Worm (Caenorhabditis elegans) whole organism, young adult: Measurements from ENCODE around the gene mlt-3.

Source experiments
- C17E4.6 ChIP-seq: fragments of 200-800 bp; sonication (Bioruptor generic); IDR thresholded peaks from 2 replicates; pipeline ENCODE4 v1.3.6; 2022; ENCODE audit warnings: missing genetic modification reagents, missing genetic modification characterization, missing compliant biosample characterization
- D2030.7 ChIP-seq: fragments of 200-800 bp; sonication (Bioruptor generic); IDR thresholded peaks from 2 replicates; pipeline ENCODE4 v1.3.6; 2022; ENCODE audit warnings: missing genetic modification reagents, missing genetic modification characterization, missing compliant biosample characterization
- F10E7.11 ChIP-seq: sonication (generic microtip); optimal IDR thresholded peaks from 2 replicates; lab custom pipeline; 2017; ENCODE audit warnings: mild to moderate bottlenecking, missing genetic modification characterization, moderate library complexity, missing compliant biosample characterization
- F22D6.2 ChIP-seq: sonication (generic microtip); optimal IDR thresholded peaks from 2 replicates; lab custom pipeline; 2016; ENCODE audit warnings: mild to moderate bottlenecking, missing genetic modification characterization, missing compliant biosample characterization
- F49E8.2 ChIP-seq: sonication (generic microtip); optimal IDR thresholded peaks from 3 replicates; lab custom pipeline; 2017; ENCODE audit warnings: missing genetic modification characterization, mild to moderate bottlenecking, missing compliant biosample characterization, antibody characterized with exemption, moderate library complexity; ENCODE audit not compliant: insufficient read depth
- F55B11.4 ChIP-seq: sonication (generic microtip); optimal IDR thresholded peaks from 2 replicates; lab custom pipeline; 2016; ENCODE audit warnings: missing compliant biosample characterization, missing genetic modification characterization, borderline replicate concordance; ENCODE audit not compliant: insufficient read depth
- K11D2.4 ChIP-seq: fragments of 200-800 bp; sonication (Bioruptor generic); IDR thresholded peaks from 2 replicates; pipeline ENCODE4 v1.3.6; 2022; ENCODE audit warnings: missing genetic modification reagents, missing genetic modification characterization, missing compliant biosample characterization
- Y67H2A.10 ChIP-seq: fragments of 200-800 bp; sonication (Bioruptor generic); conservative IDR thresholded peaks from 2 replicates; pipeline ENCODE4 v1.3.6; 2022; ENCODE audit warnings: missing genetic modification reagents, missing genetic modification characterization, missing compliant biosample characterization
- ama-1 ChIP-seq, 3 experiments: fragments of 150-350 bp in 1 of 3; sonication (generic microtip) in 2 of 3; optimal IDR thresholded peaks; 2 replicates each; lab custom pipeline; 2014 to 2018; ENCODE audit warnings: missing biosample characterization in 2 of 3, missing genetic modification characterization in 2 of 3, missing genetic modification reagents in 2 of 3
- athp-1 ChIP-seq: sonication (generic microtip); optimal IDR thresholded peaks from 2 replicates; lab custom pipeline; 2017; ENCODE audit warnings: mild to moderate bottlenecking, missing genetic modification characterization, missing compliant biosample characterization
- attf-3 ChIP-seq: fragments of 200-800 bp; sonication (Bioruptor generic); conservative IDR thresholded peaks from 2 replicates; pipeline ENCODE4 v1.3.6; 2022; ENCODE audit warnings: missing genetic modification reagents, missing genetic modification characterization, missing compliant biosample characterization
- ceh-91 ChIP-seq: fragments of 200-800 bp; sonication (Bioruptor generic); IDR thresholded peaks from 2 replicates; pipeline ENCODE4 v1.3.6; 2022; ENCODE audit warnings: missing genetic modification reagents, missing genetic modification characterization, missing compliant biosample characterization
- chd-7 ChIP-seq: sonication (generic microtip); optimal IDR thresholded peaks from 2 replicates; lab custom pipeline; 2016; ENCODE audit warnings: mild to moderate bottlenecking, missing genetic modification characterization, moderate library complexity, missing compliant biosample characterization
- dpff-1 ChIP-seq: sonication (generic microtip); optimal IDR thresholded peaks from 2 replicates; lab custom pipeline; 2017; ENCODE audit warnings: mild to moderate bottlenecking, missing genetic modification characterization, missing compliant biosample characterization
- egl-44 ChIP-seq: fragments of 200-800 bp; sonication (Bioruptor generic); IDR thresholded peaks from 2 replicates; pipeline ENCODE4 v1.3.6; 2022; ENCODE audit warnings: missing genetic modification reagents, missing genetic modification characterization, missing compliant biosample characterization
- egrh-3 ChIP-seq: fragments of 200-800 bp; sonication (Bioruptor generic); IDR thresholded peaks from 2 replicates; pipeline ENCODE4 v1.3.6; 2022; ENCODE audit warnings: missing genetic modification reagents, missing genetic modification characterization, missing compliant biosample characterization
- hmg-20 ChIP-seq: fragments of 200-800 bp; sonication (Bioruptor generic); IDR thresholded peaks from 2 replicates; pipeline ENCODE4 v1.3.6; 2022; ENCODE audit warnings: missing genetic modification reagents, missing genetic modification characterization, missing compliant biosample characterization
- lin-40 ChIP-seq: sonication (generic microtip); optimal IDR thresholded peaks from 2 replicates; lab custom pipeline; 2016; ENCODE audit warnings: missing genetic modification characterization, mild to moderate bottlenecking, missing compliant biosample characterization, missing genotype, missing genetic modification reagents
- lin-54 ChIP-seq: fragments of 200-800 bp; sonication (Bioruptor generic); optimal IDR thresholded peaks from 2 replicates; lab custom pipeline; 2018; ENCODE audit warnings: mild to moderate bottlenecking, missing genetic modification characterization, missing compliant biosample characterization
- lsy-27 ChIP-seq: sonication (generic microtip); optimal IDR thresholded peaks from 2 replicates; lab custom pipeline; 2017; ENCODE audit warnings: missing genetic modification characterization, mild to moderate bottlenecking, missing compliant biosample characterization, antibody characterized with exemption, missing genotype, borderline replicate concordance; ENCODE audit not compliant: insufficient read depth
- madf-6 ChIP-seq: fragments of 200-800 bp; sonication (Bioruptor generic); IDR thresholded peaks from 2 replicates; pipeline ENCODE4 v1.3.6; 2022; ENCODE audit warnings: missing genetic modification reagents, missing genetic modification characterization, missing compliant biosample characterization
- mel-28 ChIP-seq: sonication (generic microtip); optimal IDR thresholded peaks from 2 replicates; lab custom pipeline; 2016; ENCODE audit warnings: borderline replicate concordance, mild to moderate bottlenecking, missing genetic modification characterization, missing compliant biosample characterization
- mes-4 ChIP-seq: sonication (generic microtip); optimal IDR thresholded peaks from 2 replicates; lab custom pipeline; 2016; ENCODE audit warnings: missing genotype, missing genetic modification characterization, missing compliant biosample characterization
- mxl-1 ChIP-seq: sonication (generic microtip); optimal IDR thresholded peaks from 2 replicates; lab custom pipeline; 2016; ENCODE audit warnings: missing genetic modification characterization, missing compliant biosample characterization
- nfyb-1 ChIP-seq: fragments of 200-800 bp; sonication (Bioruptor generic); IDR thresholded peaks from 2 replicates; pipeline ENCODE4 v1.3.6; 2022; ENCODE audit warnings: missing genetic modification reagents, missing genetic modification characterization, missing compliant biosample characterization
- nhr-179 ChIP-seq: sonication (generic microtip); optimal IDR thresholded peaks from 2 replicates; lab custom pipeline; 2016; ENCODE audit warnings: mild to moderate bottlenecking, missing genetic modification characterization, missing compliant biosample characterization
- nhr-27 ChIP-seq: fragments of 200-800 bp; sonication (Bioruptor generic); optimal IDR thresholded peaks from 2 replicates; lab custom pipeline; 2018; ENCODE audit warnings: mild to moderate bottlenecking, missing genetic modification characterization, moderate library complexity, missing compliant biosample characterization
- nhr-80 ChIP-seq: sonication (generic microtip); optimal IDR thresholded peaks from 2 replicates; lab custom pipeline; 2016; ENCODE audit warnings: missing genetic modification characterization, missing compliant biosample characterization
- nhr-90 ChIP-seq: sonication (generic microtip); optimal IDR thresholded peaks from 2 replicates; lab custom pipeline; 2016; ENCODE audit warnings: missing genotype, mild to moderate bottlenecking, missing genetic modification characterization, missing compliant biosample characterization
- rec-8 ChIP-seq, 2 experiments: sonication (generic microtip); optimal IDR thresholded peaks; 2 replicates each; lab custom pipeline; 2016; ENCODE audit warnings: mild to moderate bottlenecking in 2 of 2, missing genetic modification characterization in 2 of 2, missing genetic modification reagents in 2 of 2, missing genotype in 2 of 2, missing biosample characterization in 1 of 2, missing compliant biosample characterization in 1 of 2, moderate library complexity in 1 of 2
- sdz-38 ChIP-seq: sonication (generic microtip); optimal IDR thresholded peaks from 2 replicates; lab custom pipeline; 2016; ENCODE audit warnings: missing genotype, missing genetic modification characterization, missing compliant biosample characterization
- snpc-3.4 ChIP-seq: sonication (generic microtip); optimal IDR thresholded peaks from 2 replicates; lab custom pipeline; 2017; ENCODE audit warnings: missing genetic modification characterization, mild to moderate bottlenecking, missing compliant biosample characterization, antibody characterized with exemption, moderate library complexity, missing genotype, missing genetic modification reagents
- snpc-4 ChIP-seq, 5 experiments: fragments of 150-350 bp in 1 of 5; sonication (generic microtip) in 4 of 5; optimal IDR thresholded peaks; 2 replicates each; lab custom pipeline; 2014 to 2018; ENCODE audit warnings: missing genetic modification characterization in 5 of 5, missing biosample characterization in 3 of 5, antibody characterized with exemption in 2 of 5, mild to moderate bottlenecking in 2 of 5, missing compliant biosample characterization in 2 of 5, missing genotype in 2 of 5, moderate library complexity in 2 of 5, missing genetic modification reagents in 1 of 5
- somi-1 ChIP-seq: fragments of 200-800 bp; sonication (Bioruptor generic); optimal IDR thresholded peaks from 2 replicates; lab custom pipeline; 2018; ENCODE audit warnings: mild to moderate bottlenecking, missing genetic modification characterization, missing compliant biosample characterization
- tbx-9 ChIP-seq: sonication (generic microtip); optimal IDR thresholded peaks from 2 replicates; lab custom pipeline; 2016; ENCODE audit warnings: borderline replicate concordance, missing genetic modification characterization, inconsistent platforms, missing compliant biosample characterization
- tlf-1 ChIP-seq: fragments of 200-800 bp; sonication (Bioruptor generic); optimal IDR thresholded peaks from 2 replicates; lab custom pipeline; 2018; ENCODE audit warnings: mild to moderate bottlenecking, missing genetic modification characterization, missing compliant biosample characterization
- unc-130 ChIP-seq: sonication (generic microtip); optimal IDR thresholded peaks from 2 replicates; lab custom pipeline; 2016; ENCODE audit warnings: missing genetic modification reagents, missing genetic modification characterization, missing compliant biosample characterization
- zfh-2 ChIP-seq: fragments of 200-800 bp; sonication (Bioruptor generic); conservative IDR thresholded peaks from 2 replicates; pipeline ENCODE4 v1.3.6; 2022; ENCODE audit warnings: missing genetic modification reagents, missing genetic modification characterization, missing compliant biosample characterization
- ztf-18 ChIP-seq: sonication (generic microtip); optimal IDR thresholded peaks from 2 replicates; lab custom pipeline; 2016; ENCODE audit warnings: missing genotype, mild to moderate bottlenecking, missing genetic modification characterization, missing compliant biosample characterization
- ztf-26 ChIP-seq: sonication (generic microtip); optimal IDR thresholded peaks from 2 replicates; lab custom pipeline; 2017; ENCODE audit warnings: missing genetic modification characterization, missing compliant biosample characterization
- ztf-28 ChIP-seq: fragments of 200-800 bp; sonication (Bioruptor generic); IDR thresholded peaks from 2 replicates; pipeline ENCODE4 v1.3.6; 2022; ENCODE audit warnings: missing genetic modification reagents, missing genetic modification characterization, missing compliant biosample characterization
- ztf-3 ChIP-seq: fragments of 200-800 bp; sonication (Bioruptor generic); optimal IDR thresholded peaks from 2 replicates; lab custom pipeline; 2018; ENCODE audit warnings: mild to moderate bottlenecking, missing genetic modification characterization, missing compliant biosample characterization
- ztf-6 ChIP-seq: fragments of 200-800 bp; sonication (Bioruptor generic); IDR thresholded peaks from 2 replicates; pipeline ENCODE4 v1.3.6; 2022; ENCODE audit warnings: missing genetic modification reagents, missing genetic modification characterization, missing compliant biosample characterization

The mlt-3 gene

ce11 chrIV:12238851-12239250 lies 11.9 kb upstream of the mlt-3 start, which contains the start of gene sre-19:
TSS of gene sre-19 (minus strand) at chrIV:12238951.
- TF ChIP-seq nhr-80 (no peak), F10E7.11 (no peak), tbx-9 (tag; lab: Kevin White, UChicago) (no peak), C17E4.6 (GFP tag; lab: Robert Waterston, UW) (no peak), ztf-3 (GFP tag; lab: Kevin White, UChicago) (no peak), ztf-28 (GFP tag; lab: Robert Waterston, UW) (no peak), ama-1 (optimal IDR thresholded peaks at IDR 0.05; lab: Kevin White, UChicago) (no peak), ama-1 (GFP tag; optimal IDR thresholded peaks at IDR 0.05; lab: Kevin White, UChicago) (no peak), egrh-3 (no peak), tlf-1 (GFP tag; lab: Kevin White, UChicago) (no peak), egl-44 (GFP tag; lab: Robert Waterston, UW) (no peak), lin-54 (no peak)

ce11 chrIV:12236011-12236410 lies 9.1 kb upstream of the mlt-3 start, which contains the start of gene sre-16:
TSS of gene sre-16 (minus strand) at chrIV:12236111.
- TF ChIP-seq rec-8 (tag; optimal IDR thresholded peaks at IDR 0.05; lab: Kevin White, UChicago): no peak
- no peak for TF ChIP-seq ztf-18 (tag; lab: Kevin White, UChicago)
- TF ChIP-seq hmg-20 (GFP tag; lab: Robert Waterston, UW): no peak
- no peak for TF ChIP-seq zfh-2 (GFP tag; lab: Robert Waterston, UW)
- TF ChIP-seq madf-6 (GFP tag; lab: Robert Waterston, UW): no peak
- TF ChIP-seq ztf-6: no peak
- no peak for TF ChIP-seq nhr-80
- TF ChIP-seq chd-7: no peak
- TF ChIP-seq lsy-27 (tag; lab: Kevin White, UChicago): no peak
- TF ChIP-seq, all 124 proteins: peak for 0

ce11 chrIV:12229679-12230078 lies 2.8 kb upstream of the mlt-3 start, which contains the start of gene sre-18:
TSS of gene sre-18 (minus strand) at chrIV:12229779.
- TF ChIP-seq nhr-90 (tag; lab: Kevin White, UChicago) (no peak), lin-40 (tag; lab: Kevin White, UChicago) (no peak), nhr-179 (tag; lab: Kevin White, UChicago) (no peak), ceh-91 (no peak), zfh-2 (GFP tag; lab: Robert Waterston, UW) (no peak), Y67H2A.10 (GFP tag; lab: Robert Waterston, UW) (no peak), F49E8.2 (no peak), mes-4 (tag; lab: Kevin White, UChicago) (no peak), somi-1 (GFP tag; lab: Kevin White, UChicago) (no peak), snpc-4 (GFP tag; optimal IDR thresholded peaks at IDR 0.05; lab: Kevin White, UChicago) (no peak), snpc-4 (tag; optimal IDR thresholded peaks at IDR 0.05; lab: Kevin White, UChicago) (no peak), hmg-20 (GFP tag; lab: Robert Waterston, UW) (no peak), mel-28 (tag; lab: Kevin White, UChicago) (no peak), ztf-26 (tag; lab: Kevin White, UChicago) (no peak), D2030.7 (no peak), F55B11.4 (tag; lab: Kevin White, UChicago) (no peak), lsy-27 (tag; lab: Kevin White, UChicago) (no peak)

ce11 chrIV:12219309-12219708 lies 7.6 kb downstream of the mlt-3 start, which contains the start of gene F35G2.5:
TSS of gene F35G2.5 (plus strand) at chrIV:12219609.
- TF ChIP-seq snpc-3.4 (tag; lab: Kevin White, UChicago): no peak
- TF ChIP-seq mxl-1 (tag; lab: Kevin White, UChicago): no peak
- TF ChIP-seq nhr-90 (tag; lab: Kevin White, UChicago): no peak
- TF ChIP-seq unc-130: no peak
- TF ChIP-seq nfyb-1 (GFP tag; lab: Robert Waterston, UW): no peak
- no peak for TF ChIP-seq tlf-1 (GFP tag; lab: Kevin White, UChicago)
- TF ChIP-seq K11D2.4 (GFP tag; lab: Robert Waterston, UW): no peak
- TF ChIP-seq nhr-27 (tag; lab: Kevin White, UChicago): no peak
- no peak for TF ChIP-seq dpff-1
- no peak for TF ChIP-seq attf-3 (GFP tag; lab: Robert Waterston, UW)
- no peak for TF ChIP-seq rec-8 (tag; optimal IDR thresholded peaks at IDR 0.05; lab: Kevin White, UChicago)
- no peak for TF ChIP-seq sdz-38
- TF ChIP-seq chd-7: no peak
- no peak for TF ChIP-seq F22D6.2 (tag; lab: Kevin White, UChicago)
- TF ChIP-seq athp-1 (tag; lab: Kevin White, UChicago): no peak
- no peak for TF ChIP-seq D2030.7
